Worm (Caenorhabditis elegans): ENCODE results near the gene T04C9.2.

T04C9.2 gene

DNA sequence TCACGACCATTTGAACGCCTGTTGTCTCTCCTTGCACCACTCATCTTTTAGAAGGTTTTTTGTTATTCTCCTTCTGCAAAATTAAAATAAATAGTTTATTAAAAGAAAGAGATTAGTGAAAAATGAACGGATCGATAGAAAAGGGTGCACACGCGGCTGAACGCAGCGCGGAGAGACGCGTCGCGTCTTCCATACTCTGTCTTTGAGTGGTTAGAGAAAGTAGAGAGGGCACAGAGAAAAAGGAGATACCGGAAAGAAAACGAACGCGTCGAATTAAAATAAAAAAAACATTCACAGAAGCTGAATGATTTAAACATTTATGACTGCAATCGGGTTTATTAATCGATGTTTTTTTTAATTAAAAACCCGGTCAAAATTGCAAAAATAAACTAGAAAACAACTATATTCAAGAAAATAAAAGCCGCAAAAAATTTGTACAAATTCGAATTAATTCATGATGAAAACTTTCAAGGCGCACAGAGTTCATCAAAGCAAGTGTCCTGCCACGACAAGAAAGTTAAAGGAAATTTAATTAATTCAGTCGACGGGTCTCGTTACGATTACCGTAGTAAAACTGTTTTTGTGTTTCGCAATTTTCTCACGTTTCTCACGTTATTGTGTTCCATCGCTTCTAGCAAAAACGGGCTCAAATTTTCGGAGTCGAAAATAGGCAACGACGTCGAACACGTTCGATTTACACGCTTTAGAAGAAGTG is 33.4 kb upstream of the T04C9.2 start, which contains the start of the genes nono-1 and nop-1:
TSS of gene nono-1 (minus strand) at position 75 of the 715 bp plus-strand sequence.
TSS of gene nop-1 (plus strand) at position 551 of the 715 bp plus-strand sequence.
- TF ChIP-seq ztf-16 (tag; optimal IDR thresholded peaks at IDR 0.05): no peak
- no peak for TF ChIP-seq ceh-18 (tag; optimal IDR thresholded peaks at IDR 0.05)
- TF ChIP-seq fax-1 (tag; optimal IDR thresholded peaks at IDR 0.05): no peak
- no peak for TF ChIP-seq pqm-1 (tag; optimal IDR thresholded peaks at IDR 0.05)
- no peak for TF ChIP-seq pha-4 (tag; optimal IDR thresholded peaks at IDR 0.05)
- no peak for TF ChIP-seq sox-4 (tag; optimal IDR thresholded peaks at IDR 0.05)
- TF ChIP-seq unc-3 (GFP tag; conservative IDR thresholded peaks at IDR 0.05): no peak
- TF ChIP-seq unc-3 (tag; optimal IDR thresholded peaks at IDR 0.05): no peak
- TF ChIP-seq ceh-22 (tag; optimal IDR thresholded peaks at IDR 0.05): no peak
- no peak for TF ChIP-seq npax-4 (tag; optimal IDR thresholded peaks at IDR 0.05)
- TF ChIP-seq T23F11.4 (GFP tag; optimal IDR thresholded peaks at IDR 0.05): no peak
- TF ChIP-seq lin-11 (tag; optimal IDR thresholded peaks at IDR 0.05): no peak
- peak; percentile 40 for TF ChIP-seq ceh-31 (tag; optimal IDR thresholded peaks at IDR 0.05)
- TF ChIP-seq nfya-1 (tag; optimal IDR thresholded peaks at IDR 0.05): peak; percentile 65
- no peak for TF ChIP-seq sdc-2 (tag; optimal IDR thresholded peaks at IDR 0.05)
- TF ChIP-seq ceh-48 (tag; optimal IDR thresholded peaks at IDR 0.05): peak; percentile 49
- no peak for TF ChIP-seq fkh-6 (tag; optimal IDR thresholded peaks at IDR 0.05)
- peak; percentile 12 for TF ChIP-seq ceh-34 (tag; optimal IDR thresholded peaks at IDR 0.05)
- TF ChIP-seq ets-4 (tag; optimal IDR thresholded peaks at IDR 0.05): peak; percentile 59
- TF ChIP-seq eyg-1 (tag; optimal IDR thresholded peaks at IDR 0.05): no peak
- TF ChIP-seq pag-3 (tag; optimal IDR thresholded peaks at IDR 0.05; ENCODE audit: borderline replicate concordance): no peak
- TF ChIP-seq C38D4.7 (GFP tag; optimal IDR thresholded peaks at IDR 0.05): no peak
- TF ChIP-seq unc-42 (tag; optimal IDR thresholded peaks at IDR 0.05): no peak

DNA sequence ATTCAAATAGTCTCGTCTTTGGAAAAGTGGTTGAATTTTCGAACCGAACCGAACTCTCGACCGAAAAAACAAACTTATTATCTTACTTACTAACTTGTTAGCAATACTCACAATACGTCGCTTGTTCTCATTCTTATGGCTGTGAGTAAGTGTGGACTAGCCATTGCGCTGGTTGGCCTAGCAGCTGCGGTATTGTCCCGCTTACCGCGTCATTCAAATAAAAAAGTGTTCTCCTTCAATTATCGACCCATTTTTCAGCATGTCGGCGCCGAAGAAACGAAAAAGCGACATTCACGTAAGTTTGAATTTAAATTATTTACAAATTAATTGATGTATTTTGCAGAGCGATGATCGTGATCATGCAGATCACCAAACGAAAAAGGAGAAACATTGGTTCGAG is 32.6 kb upstream of the T04C9.2 start:
- TF ChIP-seq npax-4 (tag; optimal IDR thresholded peaks at IDR 0.05) (no peak), ceh-31 (tag; optimal IDR thresholded peaks at IDR 0.05) (peak; percentile 14), dmd-4 (tag; optimal IDR thresholded peaks at IDR 0.05; ENCODE audit: borderline replicate concordance) (no peak), ets-4 (tag; optimal IDR thresholded peaks at IDR 0.05) (peak; percentile 79)

DNA sequence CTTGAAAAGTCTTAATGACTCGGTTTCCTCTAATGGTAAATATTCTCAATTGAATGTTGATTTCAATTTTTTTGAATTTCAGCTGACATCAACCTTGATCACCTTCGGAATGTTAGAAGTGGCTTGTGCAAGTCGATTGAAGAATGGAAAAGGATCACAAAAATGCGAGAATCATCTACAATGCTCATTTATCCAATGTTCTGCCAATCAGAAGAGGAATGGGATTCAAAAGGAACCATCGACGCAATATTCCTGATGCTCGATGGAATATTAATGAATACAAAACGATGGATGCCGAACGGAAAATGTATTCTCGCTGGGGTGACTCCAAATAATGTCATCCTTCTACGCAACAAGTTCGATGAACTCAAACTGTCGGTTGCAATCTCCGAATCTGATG is 30.1 kb upstream of the T04C9.2 start:
- TF ChIP-seq ceh-18 (tag; optimal IDR thresholded peaks at IDR 0.05): no peak
- no peak for TF ChIP-seq pros-1 (tag; optimal IDR thresholded peaks at IDR 0.05)
- no peak for TF ChIP-seq ttx-3 (tag; optimal IDR thresholded peaks at IDR 0.05)
- no peak for TF ChIP-seq Y22D7AL.16 (tag; optimal IDR thresholded peaks at IDR 0.05)
- no peak for TF ChIP-seq sox-4 (tag; optimal IDR thresholded peaks at IDR 0.05)
- no peak for TF ChIP-seq unc-55 (GFP tag; optimal IDR thresholded peaks at IDR 0.05)
- TF ChIP-seq pag-3 (tag; optimal IDR thresholded peaks at IDR 0.05; ENCODE audit: borderline replicate concordance): no peak
- no peak for TF ChIP-seq syd-9 (tag; optimal IDR thresholded peaks at IDR 0.05)

DNA sequence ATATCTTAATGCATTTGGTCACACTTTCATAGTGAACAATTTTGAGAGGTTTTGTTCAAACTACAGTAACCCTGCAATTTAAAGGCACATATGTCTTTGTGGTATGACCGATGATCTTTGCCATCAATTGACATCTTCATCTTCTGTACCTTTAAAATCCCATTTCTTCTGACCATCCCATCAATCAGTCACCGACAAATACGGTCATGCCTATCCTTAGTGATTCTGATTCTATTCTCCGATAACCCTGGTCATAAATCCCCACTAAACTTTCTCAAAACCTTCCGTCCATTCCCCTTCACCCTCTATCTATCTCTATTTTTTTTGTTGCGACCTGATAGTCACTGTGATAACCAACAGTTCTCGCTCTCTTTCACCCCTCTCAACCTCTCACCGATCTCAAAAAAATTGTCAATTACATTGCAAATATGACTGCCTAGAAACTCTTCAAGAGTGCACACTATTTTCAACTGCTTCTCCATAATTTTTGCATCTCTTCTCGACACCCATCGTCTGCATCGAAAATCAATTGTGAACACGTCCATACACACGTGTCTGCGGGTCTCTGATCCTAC is 27.5 kb upstream of the T04C9.2 start:
- no peak for TF ChIP-seq hlh-13 (GFP tag; optimal IDR thresholded peaks at IDR 0.05)
- TF ChIP-seq nhr-232 (tag; optimal IDR thresholded peaks at IDR 0.05): no peak
- no peak for TF ChIP-seq ceh-2 (tag; optimal IDR thresholded peaks at IDR 0.05)
- TF ChIP-seq C08G9.2 (tag; optimal IDR thresholded peaks at IDR 0.05): no peak
- TF ChIP-seq mec-3 (tag; optimal IDR thresholded peaks at IDR 0.05; ENCODE audit: borderline replicate concordance): no peak
